Worm (Caenorhabditis elegans) whole organism, mixed stage, embryonic: ENCODE measurements around the gene pyc-1.

Experiments used
- drap-1 ChIP-seq: fragments of 200-800 bp; sonication (Bioruptor generic); optimal IDR thresholded peaks from 3 replicates; lab custom pipeline; 2018; ENCODE audit warnings: mild to moderate bottlenecking, missing genetic modification characterization, missing compliant biosample characterization
- lin-32 ChIP-seq: fragments of 200-800 bp; sonication (Bioruptor generic); optimal IDR thresholded peaks from 2 replicates; lab custom pipeline; 2018; ENCODE audit warnings: mild to moderate bottlenecking, missing genetic modification characterization, missing compliant biosample characterization
- unc-62 ChIP-seq: fragments of 150-350 bp; optimal IDR thresholded peaks from 2 replicates; lab custom pipeline; 2014; ENCODE audit warnings: missing biosample characterization, missing genetic modification reagents, missing genetic modification characterization

DNA sequence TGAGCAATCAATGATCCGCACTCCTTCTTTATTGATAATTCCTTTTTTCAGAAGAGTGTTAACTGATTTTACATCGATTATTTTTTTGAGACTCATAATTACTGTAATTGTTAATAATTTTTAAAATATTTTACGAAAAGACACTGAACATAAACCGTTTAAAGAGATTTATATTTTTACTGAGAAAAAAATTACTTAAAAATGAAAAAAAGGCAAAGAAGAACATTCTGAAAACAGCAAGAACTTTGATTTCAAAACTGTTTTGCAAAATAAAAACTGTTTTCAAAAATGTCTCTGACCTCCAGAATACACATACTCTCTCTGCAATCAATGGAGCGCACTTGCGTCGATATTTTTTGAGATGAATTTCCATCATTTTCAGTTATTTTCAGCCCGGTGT is 4.6 kb upstream of the pyc-1 start, which contains the start of the genes mpst-1 and D2023.6:
- TF ChIP-seq unc-62, result no peak
- TF ChIP-seq lin-32 (GFP tag; lab: Kevin White, UChicago), result no peak
- no peak for TF ChIP-seq drap-1
